Worm (Caenorhabditis elegans) whole organism, mixed stage, embryonic: ENCODE measurements around the gene F21D9.4.

Experiments used
- M03D4.4 ChIP-seq: sonication (generic microtip); optimal IDR thresholded peaks from 2 replicates; lab custom pipeline; 2017; ENCODE audit warnings: mild to moderate bottlenecking, missing genetic modification characterization, missing compliant biosample characterization
- bed-3 ChIP-seq: fragments of 200-800 bp; sonication (Bioruptor generic); optimal IDR thresholded peaks from 3 replicates; lab custom pipeline; 2018; ENCODE audit warnings: mild to moderate bottlenecking, missing genetic modification characterization, moderate library complexity, missing compliant biosample characterization
- blmp-1 ChIP-seq: fragments of 150-350 bp; optimal IDR thresholded peaks from 2 replicates; lab custom pipeline; 2014; ENCODE audit warnings: missing biosample characterization, missing genetic modification characterization
- ceh-39 ChIP-seq: fragments of 150-350 bp; optimal IDR thresholded peaks from 2 replicates; lab custom pipeline; 2014; ENCODE audit warnings: missing biosample characterization, missing genetic modification characterization
- ceh-43 ChIP-seq: fragments of 200-800 bp; sonication (Bioruptor generic); optimal IDR thresholded peaks from 2 replicates; lab custom pipeline; 2018; ENCODE audit warnings: mild to moderate bottlenecking, missing genetic modification characterization, moderate library complexity, missing compliant biosample characterization
- ces-1 ChIP-seq: fragments of 150-350 bp; optimal IDR thresholded peaks from 2 replicates; lab custom pipeline; 2014; ENCODE audit warnings: missing biosample characterization, missing genetic modification reagents, missing genetic modification characterization
- cnd-1 ChIP-seq: fragments of 200-800 bp; sonication (Bioruptor generic); optimal IDR thresholded peaks from 2 replicates; lab custom pipeline; 2018; ENCODE audit warnings: mild to moderate bottlenecking, missing genetic modification characterization, missing compliant biosample characterization
- drap-1 ChIP-seq: fragments of 200-800 bp; sonication (Bioruptor generic); optimal IDR thresholded peaks from 3 replicates; lab custom pipeline; 2018; ENCODE audit warnings: mild to moderate bottlenecking, missing genetic modification characterization, missing compliant biosample characterization
- elt-3 ChIP-seq: fragments of 150-350 bp; optimal IDR thresholded peaks from 2 replicates; lab custom pipeline; 2014; ENCODE audit warnings: missing biosample characterization, missing genetic modification characterization
- flh-1 ChIP-seq: fragments of 200-800 bp; sonication (Bioruptor generic); optimal IDR thresholded peaks from 2 replicates; lab custom pipeline; 2018; ENCODE audit warnings: mild to moderate bottlenecking, missing genetic modification characterization, moderate library complexity, missing compliant biosample characterization
- ham-2 ChIP-seq: fragments of 200-800 bp; sonication (Bioruptor generic); optimal IDR thresholded peaks from 2 replicates; lab custom pipeline; 2018; ENCODE audit warnings: mild to moderate bottlenecking, missing genetic modification characterization, missing compliant biosample characterization
- hlh-1 ChIP-seq: fragments of 150-350 bp; optimal IDR thresholded peaks from 2 replicates; lab custom pipeline; 2014; ENCODE audit warnings: missing biosample characterization, missing genetic modification reagents, missing genetic modification characterization
- lin-13 ChIP-seq: fragments of 150-350 bp; optimal IDR thresholded peaks from 2 replicates; lab custom pipeline; 2014; ENCODE audit warnings: missing biosample characterization, missing genetic modification characterization
- lin-32 ChIP-seq: fragments of 200-800 bp; sonication (Bioruptor generic); optimal IDR thresholded peaks from 2 replicates; lab custom pipeline; 2018; ENCODE audit warnings: mild to moderate bottlenecking, missing genetic modification characterization, missing compliant biosample characterization
- lsy-2 ChIP-seq: fragments of 150-350 bp; optimal IDR thresholded peaks from 2 replicates; lab custom pipeline; 2014; ENCODE audit warnings: missing biosample characterization, missing genetic modification characterization
- mab-5 ChIP-seq: fragments of 150-350 bp; optimal IDR thresholded peaks from 2 replicates; lab custom pipeline; 2014; ENCODE audit warnings: missing biosample characterization, missing genetic modification characterization
- mep-1 ChIP-seq: fragments of 150-350 bp; optimal IDR thresholded peaks from 2 replicates; lab custom pipeline; 2017; ENCODE audit warnings: missing biosample characterization, missing genetic modification reagents, missing genetic modification characterization, inconsistent platforms
- mls-2 ChIP-seq: sonication (generic microtip); optimal IDR thresholded peaks from 2 replicates; lab custom pipeline; 2016; ENCODE audit warnings: mild to moderate bottlenecking, missing genetic modification characterization, moderate library complexity, missing compliant biosample characterization
- nhr-12 ChIP-seq: fragments of 150-350 bp; optimal IDR thresholded peaks from 2 replicates; lab custom pipeline; 2014; ENCODE audit warnings: missing biosample characterization, missing genetic modification characterization
- nhr-2 ChIP-seq: fragments of 150-350 bp; optimal IDR thresholded peaks from 2 replicates; lab custom pipeline; 2014; ENCODE audit warnings: missing biosample characterization, missing genetic modification characterization
- nhr-237 ChIP-seq: fragments of 150-350 bp; optimal IDR thresholded peaks from 2 replicates; lab custom pipeline; 2014; ENCODE audit warnings: missing biosample characterization, missing genetic modification characterization
- nhr-28 ChIP-seq: fragments of 150-350 bp; optimal IDR thresholded peaks from 2 replicates; lab custom pipeline; 2014; ENCODE audit warnings: missing biosample characterization, missing genetic modification characterization
- nhr-76 ChIP-seq: sonication (generic microtip); optimal IDR thresholded peaks from 2 replicates; lab custom pipeline; 2017; ENCODE audit warnings: missing biosample characterization, missing genetic modification characterization
- sem-2 ChIP-seq: fragments of 200-800 bp; sonication (Bioruptor generic); optimal IDR thresholded peaks from 2 replicates; lab custom pipeline; 2018; ENCODE audit warnings: mild to moderate bottlenecking, missing genetic modification characterization, missing compliant biosample characterization
- snpc-4 ChIP-seq: fragments of 150-350 bp; optimal IDR thresholded peaks from 2 replicates; lab custom pipeline; 2014; ENCODE audit warnings: missing biosample characterization, missing genetic modification characterization
- sptf-1 ChIP-seq: sonication (generic microtip); optimal IDR thresholded peaks from 2 replicates; lab custom pipeline; 2017; ENCODE audit warnings: mild to moderate bottlenecking, missing genetic modification characterization, moderate library complexity, missing compliant biosample characterization
- tbx-8 ChIP-seq: fragments of 200-800 bp; sonication (Bioruptor generic); optimal IDR thresholded peaks from 2 replicates; lab custom pipeline; 2018; ENCODE audit warnings: mild to moderate bottlenecking, missing genetic modification characterization, moderate library complexity, missing compliant biosample characterization
- unc-120 ChIP-seq: sonication (generic microtip); optimal IDR thresholded peaks from 2 replicates; lab custom pipeline; 2017; ENCODE audit warnings: missing genetic modification characterization, missing compliant biosample characterization; ENCODE audit not compliant: poor library complexity, severe bottlenecking
- unc-39 ChIP-seq: fragments of 150-350 bp; optimal IDR thresholded peaks from 2 replicates; lab custom pipeline; 2014; ENCODE audit warnings: missing biosample characterization, missing genetic modification characterization
- unc-62 ChIP-seq: fragments of 150-350 bp; optimal IDR thresholded peaks from 2 replicates; lab custom pipeline; 2014; ENCODE audit warnings: missing biosample characterization, missing genetic modification reagents, missing genetic modification characterization
- zip-8 ChIP-seq: fragments of 150-350 bp; optimal IDR thresholded peaks from 2 replicates; lab custom pipeline; 2014; ENCODE audit warnings: missing biosample characterization, missing genetic modification characterization
- ztf-11 ChIP-seq: fragments of 150-350 bp; optimal IDR thresholded peaks from 2 replicates; lab custom pipeline; 2014; ENCODE audit warnings: missing biosample characterization, missing genetic modification characterization

Gene F21D9.4

ce11 chrV:19253520-19253919 lies at the start of gene F21D9.4:
F21D9.4 (plus strand) TSS chrV:19253820.
- no peak for TF ChIP-seq lin-13
- no peak for TF ChIP-seq nhr-12
- no peak for TF ChIP-seq lsy-2
- no peak for TF ChIP-seq hlh-1 (tag; lab: Kevin White, UChicago)
- no peak for TF ChIP-seq nhr-28 (tag; lab: Kevin White, UChicago)
- TF ChIP-seq lin-32 (GFP tag; lab: Kevin White, UChicago), result no peak
- TF ChIP-seq cnd-1 (tag; lab: Kevin White, UChicago), result no peak
- no peak for TF ChIP-seq sem-2 (GFP tag; lab: Kevin White, UChicago)
- no peak for TF ChIP-seq tbx-8 (GFP tag; lab: Kevin White, UChicago)
- TF ChIP-seq snpc-4 (tag; lab: Kevin White, UChicago), result no peak
- no peak for TF ChIP-seq ztf-11 (tag; lab: Kevin White, UChicago)
- no peak for TF ChIP-seq flh-1 (GFP tag; lab: Kevin White, UChicago)
- no peak for TF ChIP-seq unc-120 (tag; lab: Kevin White, UChicago)
- TF ChIP-seq nhr-2, result no peak
- TF ChIP-seq nhr-237 (tag; lab: Kevin White, UChicago), result no peak
- no peak for TF ChIP-seq mab-5 (tag; lab: Kevin White, UChicago)
- TF ChIP-seq ceh-43 (GFP tag; lab: Kevin White, UChicago), result no peak
- no peak for TF ChIP-seq elt-3
- no peak for TF ChIP-seq unc-39 (tag; lab: Kevin White, UChicago)

ce11 chrV:19205450-19205849 lies 48.2 kb upstream of the F21D9.4 start:
- TF ChIP-seq ham-2, result no peak
- TF ChIP-seq lin-13, result no peak
- no peak for TF ChIP-seq unc-120 (tag; lab: Kevin White, UChicago)
- TF ChIP-seq sptf-1 (tag; lab: Kevin White, UChicago), result no peak
- TF ChIP-seq ces-1, result no peak
- no peak for TF ChIP-seq snpc-4 (tag; lab: Kevin White, UChicago)
- no peak for TF ChIP-seq mab-5 (tag; lab: Kevin White, UChicago)
- TF ChIP-seq unc-39 (tag; lab: Kevin White, UChicago), result no peak
- no peak for TF ChIP-seq nhr-76 (tag; lab: Kevin White, UChicago)
- TF ChIP-seq lsy-2, result no peak

- no peak for TF ChIP-seq ceh-39 (tag; lab: Kevin White, UChicago)
- TF ChIP-seq cnd-1 (tag; lab: Kevin White, UChicago), result no peak
- TF ChIP-seq hlh-1 (tag; lab: Kevin White, UChicago), result no peak
- TF ChIP-seq unc-62 (GFP tag; lab: Kevin White, UChicago), result no peak
- no peak for TF ChIP-seq nhr-2
- TF ChIP-seq ztf-11 (tag; lab: Kevin White, UChicago), result no peak
- TF ChIP-seq elt-3, result no peak
- TF ChIP-seq mep-1 (tag; lab: Kevin White, UChicago), result no peak
- no peak for TF ChIP-seq lin-13
- TF ChIP-seq bed-3 (GFP tag; lab: Kevin White, UChicago), result no peak
- TF ChIP-seq unc-39 (tag; lab: Kevin White, UChicago), result no peak
- no peak for TF ChIP-seq drap-1 (GFP tag; lab: Kevin White, UChicago)
- no peak for TF ChIP-seq unc-120 (tag; lab: Kevin White, UChicago)
- no peak for TF ChIP-seq sptf-1 (tag; lab: Kevin White, UChicago)
- TF ChIP-seq nhr-28 (tag; lab: Kevin White, UChicago), result no peak
- no peak for TF ChIP-seq lin-32 (GFP tag; lab: Kevin White, UChicago)
- TF ChIP-seq ceh-43 (GFP tag; lab: Kevin White, UChicago), result no peak
- no peak for TF ChIP-seq nhr-76 (tag; lab: Kevin White, UChicago)
- no peak for TF ChIP-seq flh-1 (GFP tag; lab: Kevin White, UChicago)
- TF ChIP-seq mls-2 (tag; lab: Kevin White, UChicago), result no peak
These were observed 46.7 kb upstream of the F21D9.4 start for ce11 chrV:19206911-19207310.

- TF ChIP-seq unc-120 (tag; lab: Kevin White, UChicago) (no peak), mep-1 (tag; lab: Kevin White, UChicago) (no peak), M03D4.4 (tag; lab: Kevin White, UChicago) (no peak), ztf-11 (tag; lab: Kevin White, UChicago) (no peak), ham-2 (no peak)
These were observed 41.8 kb upstream of the F21D9.4 start, which contains the start of gene nhr-79 for ce11 chrV:19211795-19212194. nhr-79 (minus strand) TSS chrV:19211895.

- no peak for TF ChIP-seq mab-5 (tag; lab: Kevin White, UChicago)
- TF ChIP-seq hlh-1 (tag; lab: Kevin White, UChicago), result no peak
- no peak for TF ChIP-seq zip-8 (tag; lab: Kevin White, UChicago)
- TF ChIP-seq nhr-76 (tag; lab: Kevin White, UChicago), result no peak
- TF ChIP-seq ztf-11 (tag; lab: Kevin White, UChicago), result no peak
- TF ChIP-seq blmp-1 (tag; lab: Kevin White, UChicago), result no peak
- TF ChIP-seq mls-2 (tag; lab: Kevin White, UChicago), result no peak
- no peak for TF ChIP-seq nhr-28 (tag; lab: Kevin White, UChicago)
- no peak for TF ChIP-seq ceh-43 (GFP tag; lab: Kevin White, UChicago)
- TF ChIP-seq, all 35 proteins: peak for 0
These were observed 41.3 kb upstream of the F21D9.4 start for ce11 chrV:19212354-19212753.
